Fruit fly (Drosophila melanogaster): Measurements from ENCODE around the gene CG1271.
A peak's percentile ranks its signal among the peaks of the same experiment; 100 is the strongest.

Gene CG1271

DNA sequence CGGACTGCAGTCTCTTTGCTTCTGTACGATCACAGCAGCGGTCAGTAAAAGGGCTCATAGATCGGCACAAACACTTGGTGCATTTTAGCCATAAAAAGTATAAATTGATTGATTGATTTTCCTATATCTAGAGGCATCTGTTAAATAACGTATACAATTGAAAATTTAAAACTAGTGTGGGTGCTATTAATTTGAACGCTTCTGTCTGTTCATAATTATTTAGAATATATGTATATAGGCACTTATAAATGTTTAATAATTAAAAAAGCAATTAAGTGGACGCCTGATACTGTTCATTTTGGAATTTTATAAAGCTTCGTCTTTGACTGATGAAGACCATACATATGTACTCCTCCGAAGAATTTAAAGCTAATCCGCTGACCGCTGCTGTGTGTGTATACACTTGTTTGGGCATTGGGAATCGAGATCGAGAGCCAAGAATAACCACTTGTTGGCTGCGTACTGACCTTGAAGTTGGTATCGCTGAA, 7.0 kb upstream of the CG1271 start (continued):
- TF ChIP-seq CG10462 (GFP tag; optimal IDR thresholded peaks at IDR 0.05) (no peak), tio (GFP tag; optimal IDR thresholded peaks at IDR 0.05) (no peak), CG13894 (tag; optimal IDR thresholded peaks at IDR 0.05) (no peak), ap (GFP tag; IDR thresholded peaks at IDR 0.05) (no peak), CG11456 (GFP tag; IDR thresholded peaks at IDR 0.05) (no peak), CG7372 (GFP tag; IDR thresholded peaks at IDR 0.05) (no peak), ssp (GFP tag; IDR thresholded peaks at IDR 0.05) (no peak), CG11085 (GFP tag; IDR thresholded peaks at IDR 0.05) (no peak), gcm (GFP tag; optimal IDR thresholded peaks at IDR 0.05) (no peak), CG15696 (tag; optimal IDR thresholded peaks at IDR 0.05) (no peak), Neu2 (GFP tag; optimal IDR thresholded peaks at IDR 0.05; ENCODE audit: borderline replicate concordance) (no peak), twi (tag; optimal IDR thresholded peaks at IDR 0.05) (no peak), CG2712 (tag; optimal IDR thresholded peaks at IDR 0.05) (peak; percentile 38), CG10654 (GFP tag; optimal IDR thresholded peaks at IDR 0.05) (no peak), dpn (GFP tag; optimal IDR thresholded peaks at IDR 0.05) (peak in 1 of 2 experiments; percentile 33), CG9727 (GFP tag; optimal IDR thresholded peaks at IDR 0.05) (peak; percentile 43), Trl (optimal IDR thresholded peaks at IDR 0.05) (no peak), Trl (GFP tag; optimal IDR thresholded peaks at IDR 0.05) (no peak), CG16779 (GFP tag; IDR thresholded peaks at IDR 0.05) (no peak), Nf-YB (GFP tag; optimal IDR thresholded peaks at IDR 0.05) (peak; percentile 12), Drgx (GFP tag; IDR thresholded peaks at IDR 0.05) (peak; percentile 65; the same call in 1 of the 2 replicates), tup (GFP tag; optimal IDR thresholded peaks at IDR 0.05) (no peak), wek (GFP tag; optimal IDR thresholded peaks at IDR 0.05) (no peak), zf30C (GFP tag; optimal IDR thresholded peaks at IDR 0.05) (no peak), CG11093 (GFP tag; IDR thresholded peaks at IDR 0.05) (no peak), Doc3 (GFP tag; IDR thresholded peaks at IDR 0.05; ENCODE audit: partially characterized antibody) (no peak), lilli (GFP tag; optimal IDR thresholded peaks at IDR 0.05) (no peak), kay (GFP tag; optimal IDR thresholded peaks at IDR 0.05) (no peak), pita (GFP tag; optimal IDR thresholded peaks at IDR 0.05) (no peak), Abd-B (GFP tag; optimal IDR thresholded peaks at IDR 0.05) (peak; percentile 36), Nf-YA (GFP tag; IDR thresholded peaks at IDR 0.05) (no peak), Bteb2 (GFP tag; optimal IDR thresholded peaks at IDR 0.05) (no peak), cas (GFP tag; IDR thresholded peaks at IDR 0.05) (no peak), ERR (GFP tag; optimal IDR thresholded peaks at IDR 0.05) (no peak), CG14965 (GFP tag; optimal IDR thresholded peaks at IDR 0.05; ENCODE audit: borderline replicate concordance) (no peak), Poxn (GFP tag; IDR thresholded peaks at IDR 0.05) (no peak), CG14441 (GFP tag; IDR thresholded peaks at IDR 0.05) (peak; percentile 27; the same call in 1 of the 2 replicates), so (GFP tag; IDR thresholded peaks at IDR 0.05) (no peak; the same call in 2 of the 3 replicates), bcd (GFP tag; optimal IDR thresholded peaks at IDR 0.05) (peak; percentile 47), sima (GFP tag; optimal IDR thresholded peaks at IDR 0.05) (no peak), z (GFP tag; IDR thresholded peaks at IDR 0.05) (no peak), Hr3 (GFP tag; optimal IDR thresholded peaks at IDR 0.05) (peak; percentile 35), CG6813 (GFP tag; optimal IDR thresholded peaks at IDR 0.05) (no peak), nmo (GFP tag; optimal IDR thresholded peaks at IDR 0.05) (peak; percentile 48), CG3726 (GFP tag; IDR thresholded peaks at IDR 0.05) (no peak), CG12769 (tag; optimal IDR thresholded peaks at IDR 0.05) (no peak), ftz-f1 (GFP tag; optimal IDR thresholded peaks at IDR 0.05) (no peak), CG6272 (GFP tag; IDR thresholded peaks at IDR 0.05) (0 out of 2 replicates have a peak, but pooled peaks have one; percentile 4), pnt (GFP tag; optimal IDR thresholded peaks at IDR 0.05) (no peak), CG7745 (tag; optimal IDR thresholded peaks at IDR 0.05) (no peak), CG13287 (GFP tag; IDR thresholded peaks at IDR 0.05; ENCODE audit: partially characterized antibody) (no peak), pum (GFP tag; optimal IDR thresholded peaks at IDR 0.05) (no peak)
